Fruit fly (Drosophila melanogaster) whole organism, wandering third instar larva: Measurements from ENCODE around the gene CG34292.

Experiments
- Abd-B ChIP-seq: fragments of >200 bp; optimal IDR thresholded peaks from 2 replicates; lab custom pipeline; 2017; ENCODE audit warnings: missing biosample characterization, missing genetic modification characterization
- Vsx2 ChIP-seq: fragments of 200-300, 225-300 bp; sonication (Bioruptor generic); optimal IDR thresholded peaks from 2 replicates; lab custom pipeline; 2018; ENCODE audit warnings: missing biosample characterization, missing genetic modification characterization; ENCODE audit not compliant: partially characterized antibody
- br ChIP-seq: fragments of 200-800 bp; sonication (Bioruptor generic); optimal IDR thresholded peaks from 2 replicates; lab custom pipeline; 2016; ENCODE audit warnings: missing biosample characterization, missing genetic modification characterization
- fru ChIP-seq: fragments of 200-800 bp; sonication (Bioruptor generic); optimal IDR thresholded peaks from 3 replicates; lab custom pipeline; 2016; ENCODE audit warnings: missing biosample characterization, mild to moderate bottlenecking, missing genetic modification characterization
- sage ChIP-seq: fragments of 200-800 bp; sonication (Bioruptor generic); optimal IDR thresholded peaks from 2 replicates; lab custom pipeline; 2016; ENCODE audit warnings: missing biosample characterization, mild to moderate bottlenecking, missing genetic modification characterization
- sv ChIP-seq: fragments of 200-800 bp; sonication (Bioruptor generic); optimal IDR thresholded peaks from 3 replicates; lab custom pipeline; 2016; ENCODE audit warnings: missing biosample characterization, missing genetic modification characterization

dm6 chr3R:27075694-27076093 is 13.7 kb downstream of the CG34292 start, which contains the start of gene CG14257:
- TF ChIP-seq Abd-B (GFP tag; lab: Kevin White, UChicago) (no peak), fru (no peak), sage (GFP tag; lab: Kevin White, UChicago) (no peak), sv (GFP tag; lab: Kevin White, UChicago) (no peak), br (GFP tag; lab: Kevin White, UChicago) (no peak), Vsx2 (GFP tag; lab: Kevin White, UChicago) (peak; percentile 8)
